Fruit fly (Drosophila melanogaster) whole organism, embryonic: ENCODE results near the gene CG15773.

Source experiments
- Abd-B ChIP-seq: fragments of 200-800 bp; sonication (Bioruptor generic); optimal IDR thresholded peaks from 2 replicates; lab custom pipeline; 2018; ENCODE audit warnings: missing biosample characterization, mild to moderate bottlenecking, missing genetic modification characterization, moderate library complexity
- Atf-2 ChIP-seq: fragments of 200-800 bp; sonication (Bioruptor generic); optimal IDR thresholded peaks from 2 replicates; lab custom pipeline; 2016; ENCODE audit warnings: missing biosample characterization, missing genetic modification characterization
- B-H1 ChIP-seq: fragments of 200-800 bp; sonication (Bioruptor generic); IDR thresholded peaks from 3 replicates; pipeline ENCODE4 v1.3.6; 2022; ENCODE audit warnings: missing biosample characterization, missing genetic modification characterization
- CG11504 ChIP-seq: fragments of 200-800 bp; sonication (Bioruptor generic); optimal IDR thresholded peaks from 3 replicates; lab custom pipeline; 2019; ENCODE audit warnings: missing biosample characterization, mild to moderate bottlenecking, missing genetic modification characterization, moderate library complexity
- CG12071 ChIP-seq: fragments of 200-800 bp; sonication (Bioruptor generic); optimal IDR thresholded peaks from 3 replicates; lab custom pipeline; 2018; ENCODE audit warnings: missing biosample characterization, mild to moderate bottlenecking, missing genetic modification characterization
- CG12236 ChIP-seq: fragments of 200-800 bp; sonication (Bioruptor generic); optimal IDR thresholded peaks from 2 replicates; lab custom pipeline; 2016; ENCODE audit warnings: missing biosample characterization, missing genetic modification characterization
- CG1233 ChIP-seq: fragments of 200-800 bp; sonication (Bioruptor generic); optimal IDR thresholded peaks from 4 replicates; lab custom pipeline; 2018; ENCODE audit warnings: missing biosample characterization, mild to moderate bottlenecking, missing genetic modification characterization
- CG12769 ChIP-seq: fragments of 200-800 bp; sonication (Bioruptor generic); optimal IDR thresholded peaks from 2 replicates; lab custom pipeline; 2019; ENCODE audit warnings: missing biosample characterization, mild to moderate bottlenecking, missing genetic modification characterization, moderate library complexity
- CG12942 ChIP-seq: fragments of 200-800 bp; sonication (Bioruptor generic); optimal IDR thresholded peaks from 3 replicates; lab custom pipeline; 2016; ENCODE audit warnings: missing biosample characterization, missing genetic modification characterization
- CG15269 ChIP-seq: fragments of 200-800 bp; sonication (Bioruptor generic); optimal IDR thresholded peaks from 2 replicates; lab custom pipeline; 2018; ENCODE audit warnings: missing biosample characterization, mild to moderate bottlenecking, missing genetic modification characterization, moderate library complexity
- CG1529 ChIP-seq: fragments of 200-800 bp; sonication (Bioruptor generic); optimal IDR thresholded peaks from 3 replicates; lab custom pipeline; 2018; ENCODE audit warnings: missing biosample characterization, missing genetic modification characterization
- CG15601 ChIP-seq: fragments of 200-800 bp; sonication (Bioruptor generic); optimal IDR thresholded peaks from 3 replicates; lab custom pipeline; 2019; ENCODE audit warnings: missing biosample characterization, mild to moderate bottlenecking, missing genetic modification characterization, moderate library complexity
- CG17359 ChIP-seq: fragments of 200-800 bp; sonication (Bioruptor generic); optimal IDR thresholded peaks from 3 replicates; lab custom pipeline; 2018; ENCODE audit warnings: missing biosample characterization, mild to moderate bottlenecking, missing genetic modification characterization, moderate library complexity
- CG17829 ChIP-seq: fragments of 200-800 bp; optimal IDR thresholded peaks from 2 replicates; lab custom pipeline; 2019; ENCODE audit warnings: missing biosample characterization, mild to moderate bottlenecking, missing genetic modification characterization, moderate library complexity
- CG30403 ChIP-seq: fragments of 200-800 bp; sonication (Bioruptor generic); optimal IDR thresholded peaks from 3 replicates; lab custom pipeline; 2016; ENCODE audit warnings: missing biosample characterization, missing genetic modification characterization
- CG31441 ChIP-seq: fragments of 200-800 bp; sonication (Bioruptor generic); IDR thresholded peaks from 2 replicates; pipeline ENCODE4 v1.3.6; 2022; ENCODE audit warnings: missing biosample characterization, missing genetic modification characterization
- CG32772 ChIP-seq: fragments of 200-800 bp; sonication (Bioruptor generic); IDR thresholded peaks from 2 replicates; pipeline ENCODE4 v1.3.6; 2022; ENCODE audit warnings: missing biosample characterization, missing genetic modification characterization
- CG4820 ChIP-seq: fragments of 200-800 bp; sonication (Bioruptor generic); optimal IDR thresholded peaks from 3 replicates; lab custom pipeline; 2016; ENCODE audit warnings: missing biosample characterization, missing genetic modification characterization
- CG8388 ChIP-seq: fragments of 200-800 bp; sonication (Bioruptor generic); optimal IDR thresholded peaks from 2 replicates; lab custom pipeline; 2019; ENCODE audit warnings: missing biosample characterization, mild to moderate bottlenecking, missing genetic modification characterization, moderate library complexity
- CG8765 ChIP-seq: fragments of 200-800 bp; sonication (Bioruptor generic); IDR thresholded peaks from 2 replicates; pipeline ENCODE4 v1.3.6; 2022; ENCODE audit warnings: missing biosample characterization, missing genetic modification characterization
- Chrac-16 ChIP-seq: fragments of 200-800 bp; sonication (Bioruptor generic); optimal IDR thresholded peaks from 3 replicates; lab custom pipeline; 2016; ENCODE audit warnings: missing biosample characterization, missing genetic modification characterization
- Dll ChIP-seq: fragments of 200-800 bp; sonication (Bioruptor generic); IDR thresholded peaks from 4 replicates; pipeline ENCODE4 v1.3.6; 2022; ENCODE audit warnings: missing biosample characterization, missing genetic modification characterization; ENCODE audit not compliant: partially characterized antibody
- HLH3B ChIP-seq: fragments of 200-800 bp; sonication (Bioruptor generic); IDR thresholded peaks from 2 replicates; pipeline ENCODE4 v1.3.6; 2022; ENCODE audit warnings: missing biosample characterization, missing genetic modification characterization
- Hr78 ChIP-seq, 2 experiments: fragments of 200-800 bp in 1 of 2; fragments of >200 bp in 1 of 2; sonication (Bioruptor generic) in 1 of 2; optimal IDR thresholded peaks; 2 replicates each; lab custom pipeline; 2017 to 2019; ENCODE audit warnings: missing biosample characterization in 2 of 2, missing genetic modification characterization in 2 of 2, mild to moderate bottlenecking in 1 of 2, moderate library complexity in 1 of 2
- Hsf ChIP-seq: fragments of 200-800 bp; sonication (Bioruptor generic); optimal IDR thresholded peaks from 3 replicates; lab custom pipeline; 2016; ENCODE audit warnings: missing biosample characterization, missing genetic modification characterization
- PHDP ChIP-seq: fragments of 200-800 bp; sonication (Bioruptor generic); optimal IDR thresholded peaks from 3 replicates; lab custom pipeline; 2018; ENCODE audit warnings: missing biosample characterization, mild to moderate bottlenecking, missing genetic modification characterization, moderate library complexity
- Pdp1 ChIP-seq, 2 experiments: fragments of 200-800 bp; sonication (Bioruptor generic); optimal IDR thresholded peaks; 3 replicates each; lab custom pipeline; 2016; ENCODE audit warnings: missing biosample characterization in 2 of 2, missing genetic modification characterization in 2 of 2, mild to moderate bottlenecking in 1 of 2, moderate library complexity in 1 of 2
- Ptx1 ChIP-seq: fragments of 200-800 bp; sonication (Bioruptor generic); IDR thresholded peaks from 2 replicates; pipeline ENCODE4 v1.3.6; 2022; ENCODE audit warnings: missing biosample characterization, missing genetic modification characterization
- Rx ChIP-seq: fragments of 200-800 bp; sonication (Bioruptor generic); IDR thresholded peaks from 2 replicates; pipeline ENCODE4 v1.3.6; 2022; ENCODE audit warnings: missing biosample characterization, missing genetic modification characterization
- aop ChIP-seq: fragments of 200-800 bp; sonication (Bioruptor generic); IDR thresholded peaks from 2 replicates; pipeline ENCODE4 v1.3.6; 2022; ENCODE audit warnings: missing biosample characterization, missing genetic modification characterization
- ase ChIP-seq: fragments of 200-800 bp; sonication (Bioruptor generic); IDR thresholded peaks from 3 replicates; pipeline ENCODE4 v1.3.6; 2022; ENCODE audit warnings: missing biosample characterization, missing genetic modification characterization
- croc ChIP-seq: fragments of 200-800 bp; sonication (Bioruptor generic); conservative IDR thresholded peaks from 3 replicates; pipeline ENCODE4 v1.3.6; 2022; ENCODE audit warnings: missing biosample characterization, missing genetic modification characterization
- da ChIP-seq: fragments of 200-800 bp; sonication (Bioruptor generic); optimal IDR thresholded peaks from 2 replicates; lab custom pipeline; 2016; ENCODE audit warnings: missing biosample characterization, missing genetic modification characterization
- dmrt11E ChIP-seq: fragments of 200-800 bp; sonication (Bioruptor generic); optimal IDR thresholded peaks from 3 replicates; lab custom pipeline; 2018; ENCODE audit warnings: missing biosample characterization, mild to moderate bottlenecking, missing genetic modification characterization, moderate library complexity
- gcm ChIP-seq: fragments of 200-800 bp; sonication (Bioruptor generic); optimal IDR thresholded peaks from 2 replicates; lab custom pipeline; 2019; ENCODE audit warnings: missing biosample characterization, mild to moderate bottlenecking, missing genetic modification characterization, moderate library complexity
- grau ChIP-seq: fragments of 200-800 bp; optimal IDR thresholded peaks from 3 replicates; lab custom pipeline; 2019; ENCODE audit warnings: missing biosample characterization, mild to moderate bottlenecking, missing genetic modification characterization, moderate library complexity
- gsb-n ChIP-seq: fragments of 200-800 bp; sonication (Bioruptor generic); optimal IDR thresholded peaks from 3 replicates; lab custom pipeline; 2018; ENCODE audit warnings: missing biosample characterization, mild to moderate bottlenecking, missing genetic modification characterization
- hbn ChIP-seq: fragments of 200-800 bp; sonication (Bioruptor generic); IDR thresholded peaks from 2 replicates; pipeline ENCODE4 v1.3.6; 2022; ENCODE audit warnings: missing biosample characterization, missing genetic modification characterization; ENCODE audit not compliant: partially characterized antibody
- kni ChIP-seq: fragments of 200-800 bp; sonication (Bioruptor generic); optimal IDR thresholded peaks from 3 replicates; lab custom pipeline; 2017; ENCODE audit warnings: mild to moderate bottlenecking, missing biosample characterization, missing genetic modification reagents, missing genetic modification characterization
- maf-S ChIP-seq: fragments of 200-800 bp; sonication (Bioruptor generic); optimal IDR thresholded peaks from 2 replicates; lab custom pipeline; 2016; ENCODE audit warnings: missing biosample characterization, missing genetic modification characterization
- onecut ChIP-seq: fragments of 200-800 bp; sonication (Bioruptor generic); IDR thresholded peaks from 2 replicates; pipeline ENCODE4 v1.3.6; 2022; ENCODE audit warnings: missing biosample characterization, missing genetic modification characterization
- pan ChIP-seq, 4 experiments: fragments of >200 bp in 3 of 4; fragments of 200-800 bp in 1 of 4; sonication (Bioruptor generic) in 1 of 4; optimal IDR thresholded peaks in 3 of 4; IDR thresholded peaks in 1 of 4; 2 replicates each; pipeline versions ENCODE4 v1.3.6 to Lab custom; 2017 to 2022; ENCODE audit warnings: missing biosample characterization in 2 of 4, missing genetic modification characterization in 2 of 4, mixed read lengths in 1 of 4
- sens-2 ChIP-seq: fragments of 200-800 bp; sonication (Bioruptor generic); IDR thresholded peaks from 2 replicates; pipeline ENCODE4 v1.3.6; 2022; ENCODE audit warnings: missing biosample characterization, missing genetic modification characterization
- sna ChIP-seq: fragments of 200-800 bp; sonication (Bioruptor generic); IDR thresholded peaks from 2 replicates; pipeline ENCODE4 v1.3.6; 2022; ENCODE audit warnings: missing biosample characterization, missing genetic modification characterization; ENCODE audit not compliant: partially characterized antibody
- tap ChIP-seq: fragments of 200-800 bp; optimal IDR thresholded peaks from 3 replicates; lab custom pipeline; 2019; ENCODE audit warnings: missing biosample characterization, mild to moderate bottlenecking, missing genetic modification characterization, moderate library complexity
- tll ChIP-seq, 2 experiments: fragments of 200-800 bp in 1 of 2; fragments of >200 bp in 1 of 2; sonication (Bioruptor generic) in 1 of 2; optimal IDR thresholded peaks; 2 replicates each; lab custom pipeline; 2017 to 2019; ENCODE audit warnings: missing biosample characterization in 2 of 2, missing genetic modification characterization in 2 of 2, mild to moderate bottlenecking in 1 of 2, moderate library complexity in 1 of 2
- vfl ChIP-seq: fragments of 200-800 bp; sonication (Bioruptor generic); optimal IDR thresholded peaks from 2 replicates; lab custom pipeline; 2016; ENCODE audit warnings: missing biosample characterization, missing genetic modification characterization

The CG15773 gene

dm6 chrX:5783260-5784040 is 50.9 kb downstream of the CG15773 start (continued):
- TF ChIP-seq hbn (GFP tag; lab: Robert Waterston, UW) (no peak), HLH3B (peak; percentile 45), pan (optimal IDR thresholded peaks at IDR 0.05; lab: Kevin White, UChicago) (no peak), pan (GFP tag; optimal IDR thresholded peaks at IDR 0.05 in 1 of 2, IDR thresholded peaks at IDR 0.05 in 1 of 2) (peak in 1 of 2 experiments; percentile 37), aop (GFP tag; lab: Robert Waterston, UW) (no peak), CG8765 (GFP tag; lab: Robert Waterston, UW) (no peak), Rx (GFP tag; lab: Robert Waterston, UW) (peak; percentile 21; the same call in 1 of the 2 replicates), gsb-n (tag; lab: Kevin White, UChicago) (peak; percentile 34), Atf-2 (GFP tag; lab: Kevin White, UChicago) (no peak), onecut (0 out of 2 replicates have a peak, but pooled peaks have one; percentile 22), CG15601 (tag; lab: Kevin White, UChicago) (peak; percentile 1), sna (no peak), CG11504 (tag; lab: Kevin White, UChicago) (peak; percentile 72), CG12942 (GFP tag; lab: Kevin White, UChicago) (no peak), CG1529 (GFP tag; lab: Kevin White, UChicago) (peak; percentile 41), Dll (GFP tag; lab: Robert Waterston, UW) (no peak), Chrac-16 (GFP tag; lab: Kevin White, UChicago) (peak; percentile 27), CG15269 (tag; lab: Kevin White, UChicago) (peak; percentile 47), CG17359 (peak; percentile 64), tll (GFP tag; optimal IDR thresholded peaks at IDR 0.05; lab: Kevin White, UChicago) (no peak), Pdp1 (GFP tag; optimal IDR thresholded peaks at IDR 0.05; lab: Kevin White, UChicago) (peak in 1 of 2 experiments; percentile 17), Hsf (GFP tag; lab: Kevin White, UChicago) (peak; percentile 18), CG17829 (peak; percentile 49), CG12769 (tag; lab: Kevin White, UChicago) (no peak), gcm (peak; percentile 2), Ptx1 (GFP tag; lab: Robert Waterston, UW) (peak; percentile 49), tap (tag; lab: Kevin White, UChicago) (peak; percentile 1), CG12236 (GFP tag; lab: Kevin White, UChicago) (no peak), Hr78 (GFP tag; optimal IDR thresholded peaks at IDR 0.05; lab: Kevin White, UChicago) (peak in 1 of 2 experiments; percentile 6), CG12071 (GFP tag; lab: Kevin White, UChicago) (peak; percentile 22), B-H1 (GFP tag; lab: Robert Waterston, UW) (no peak; the same call in 2 of the 3 replicates), dmrt11E (peak; percentile 31), sens-2 (GFP tag; lab: Robert Waterston, UW) (peak; percentile 54; the same call in 1 of the 2 replicates), CG30403 (GFP tag; lab: Kevin White, UChicago) (peak; percentile 42), PHDP (peak; percentile 41), vfl (GFP tag; lab: Kevin White, UChicago) (no peak), CG8388 (GFP tag; lab: Kevin White, UChicago) (peak; percentile 50), Abd-B (GFP tag; lab: Kevin White, UChicago) (peak; percentile 20), grau (peak; percentile 38), maf-S (no peak), CG4820 (GFP tag; lab: Kevin White, UChicago) (peak; percentile 42), kni (GFP tag; lab: Kevin White, UChicago) (peak; percentile 8), croc (GFP tag; lab: Robert Waterston, UW) (peak; percentile 39; the same call in 1 of the 3 replicates), CG1233 (GFP tag; lab: Kevin White, UChicago) (peak; percentile 6), ase (GFP tag; lab: Robert Waterston, UW) (0 out of 3 replicates have a peak, but pooled peaks have one; percentile 28), CG32772 (peak; percentile 55; the same call in 1 of the 2 replicates), da (no peak), CG31441 (GFP tag; lab: Robert Waterston, UW) (peak; percentile 70)
